Fruit fly (Drosophila melanogaster) whole organism, embryonic: ENCODE data around the gene CG16853.

Experiments
- Asciz ChIP-seq: fragments of 200-800 bp; sonication (Bioruptor generic); optimal IDR thresholded peaks from 2 replicates; lab custom pipeline; 2017; ENCODE audit warnings: missing biosample characterization, mild to moderate bottlenecking, missing genetic modification characterization, missing genetic modification reagents
- Bdp1 ChIP-seq: fragments of 200-800 bp; sonication (Bioruptor generic); optimal IDR thresholded peaks from 3 replicates; lab custom pipeline; 2016; ENCODE audit warnings: missing biosample characterization, missing genetic modification characterization
- BtbVII ChIP-seq: fragments of 200-800 bp; sonication (Bioruptor generic); optimal IDR thresholded peaks from 3 replicates; lab custom pipeline; 2017; ENCODE audit warnings: missing biosample characterization, mild to moderate bottlenecking, missing genetic modification characterization
- CG10979 ChIP-seq: fragments of 200-800 bp; sonication (Bioruptor generic); optimal IDR thresholded peaks from 2 replicates; lab custom pipeline; 2018; ENCODE audit warnings: missing biosample characterization, mild to moderate bottlenecking, missing genetic modification characterization, moderate library complexity
- CG11398 ChIP-seq: fragments of 200-800 bp; sonication (Bioruptor generic); optimal IDR thresholded peaks from 2 replicates; lab custom pipeline; 2016; ENCODE audit warnings: missing biosample characterization, missing genetic modification characterization
- CG11723 ChIP-seq: fragments of 200-800 bp; sonication (Bioruptor generic); optimal IDR thresholded peaks from 2 replicates; lab custom pipeline; 2017; ENCODE audit warnings: missing biosample characterization, mild to moderate bottlenecking, missing genetic modification characterization
- CG1603 ChIP-seq: fragments of 200-800 bp; sonication (Bioruptor generic); optimal IDR thresholded peaks from 2 replicates; lab custom pipeline; 2019; ENCODE audit warnings: missing biosample characterization, mild to moderate bottlenecking, missing genetic modification characterization, moderate library complexity
- CG17328 ChIP-seq: fragments of 200-800 bp; sonication (Bioruptor generic); IDR thresholded peaks from 2 replicates; pipeline ENCODE4 v1.3.6; 2022; ENCODE audit warnings: missing biosample characterization, missing genetic modification characterization
- CG17359 ChIP-seq: fragments of 200-800 bp; sonication (Bioruptor generic); optimal IDR thresholded peaks from 3 replicates; lab custom pipeline; 2018; ENCODE audit warnings: missing biosample characterization, mild to moderate bottlenecking, missing genetic modification characterization, moderate library complexity
- CG17612 ChIP-seq: fragments of 200-800 bp; sonication (Bioruptor generic); IDR thresholded peaks from 2 replicates; pipeline ENCODE4 v1.3.6; 2022; ENCODE audit warnings: missing biosample characterization, missing genetic modification characterization
- CG2129 ChIP-seq: fragments of 200-800 bp; sonication (Bioruptor generic); IDR thresholded peaks from 2 replicates; pipeline ENCODE4 v1.3.6; 2022; ENCODE audit warnings: missing biosample characterization, missing genetic modification characterization; ENCODE audit not compliant: partially characterized antibody
- CG30020 ChIP-seq: fragments of 200-800 bp; optimal IDR thresholded peaks from 2 replicates; lab custom pipeline; 2019; ENCODE audit warnings: missing biosample characterization, mild to moderate bottlenecking, missing genetic modification characterization, moderate library complexity
- CG3726 ChIP-seq: fragments of 200-800 bp; sonication (Bioruptor generic); IDR thresholded peaks from 3 replicates; pipeline ENCODE4, ENCODE4 v1.3.6; 2022; ENCODE audit warnings: missing biosample characterization, missing genetic modification characterization
- CG6654 ChIP-seq: fragments of 200-800 bp; sonication (Bioruptor generic); optimal IDR thresholded peaks from 2 replicates; lab custom pipeline; 2017; ENCODE audit warnings: missing biosample characterization, mild to moderate bottlenecking, missing genetic modification characterization
- CG7556 ChIP-seq: fragments of 200-800 bp; sonication (Bioruptor generic); optimal IDR thresholded peaks from 2 replicates; lab custom pipeline; 2017; ENCODE audit warnings: missing biosample characterization, mild to moderate bottlenecking, missing genetic modification characterization
- CG7928 ChIP-seq: fragments of 200-800 bp; sonication (Bioruptor generic); optimal IDR thresholded peaks from 2 replicates; lab custom pipeline; 2017; ENCODE audit warnings: missing biosample characterization, mild to moderate bottlenecking, missing genetic modification characterization
- CG8765 ChIP-seq: fragments of 200-800 bp; sonication (Bioruptor generic); IDR thresholded peaks from 2 replicates; pipeline ENCODE4 v1.3.6; 2022; ENCODE audit warnings: missing biosample characterization, missing genetic modification characterization
- CHES-1-like ChIP-seq: fragments of 200-800 bp; sonication (Bioruptor generic); optimal IDR thresholded peaks from 2 replicates; lab custom pipeline; 2016; ENCODE audit warnings: missing biosample characterization, missing genetic modification characterization
- Dfd ChIP-seq, 2 experiments: fragments of >200 bp; optimal IDR thresholded peaks; 2 replicates each; lab custom pipeline; 2017; ENCODE audit warnings: missing biosample characterization in 2 of 2, missing genetic modification characterization in 2 of 2
- ERR ChIP-seq: fragments of 200-800 bp; sonication (Bioruptor generic); optimal IDR thresholded peaks from 2 replicates; lab custom pipeline; 2016; ENCODE audit warnings: missing biosample characterization, missing genetic modification characterization
- Ets65A ChIP-seq: fragments of 200-800 bp; sonication (Bioruptor generic); peaks from one replicate; lab custom pipeline; 2016; ENCODE audit warnings: missing biosample characterization, missing genetic modification characterization
- GATAe ChIP-seq: fragments of 200-800 bp; sonication (Bioruptor generic); conservative IDR thresholded peaks from 2 replicates; pipeline ENCODE4 v1.3.6; 2022; ENCODE audit warnings: missing biosample characterization, missing genetic modification characterization
- HmgZ ChIP-seq: fragments of 200-800 bp; sonication (Bioruptor generic); optimal IDR thresholded peaks from 2 replicates; lab custom pipeline; 2018; ENCODE audit warnings: missing biosample characterization, mild to moderate bottlenecking, missing genetic modification characterization
- Hr51 ChIP-seq, 2 experiments: fragments of 200-800 bp; sonication (Bioruptor generic); optimal IDR thresholded peaks; 2 replicates in 1 of 2; 3 replicates in 1 of 2; lab custom pipeline; 2016 to 2018; ENCODE audit warnings: missing biosample characterization in 2 of 2, missing genetic modification characterization in 2 of 2, mild to moderate bottlenecking in 1 of 2, moderate library complexity in 1 of 2
- NC2β ChIP-seq: fragments of 200-800 bp; sonication (Bioruptor generic); optimal IDR thresholded peaks from 2 replicates; lab custom pipeline; 2016; ENCODE audit warnings: missing biosample characterization, missing genetic modification characterization
- Nf-YB ChIP-seq: fragments of 200-800 bp; sonication (Bioruptor generic); optimal IDR thresholded peaks from 3 replicates; lab custom pipeline; 2019; ENCODE audit warnings: missing biosample characterization, mild to moderate bottlenecking, missing genetic modification characterization, moderate library complexity
- NfI ChIP-seq: fragments of 200-800 bp; sonication (Bioruptor generic); optimal IDR thresholded peaks from 3 replicates; lab custom pipeline; 2018; ENCODE audit warnings: missing biosample characterization, mild to moderate bottlenecking, missing genetic modification characterization, moderate library complexity
- Side ChIP-seq: fragments of 200-800 bp; sonication (Bioruptor generic); optimal IDR thresholded peaks from 2 replicates; lab custom pipeline; 2016; ENCODE audit warnings: missing biosample characterization, missing genetic modification characterization
- Six4 ChIP-seq: fragments of 200-800 bp; sonication (Bioruptor generic); optimal IDR thresholded peaks from 2 replicates; lab custom pipeline; 2016; ENCODE audit warnings: missing biosample characterization, missing genetic modification characterization
- Sry-δ ChIP-seq: fragments of 200-800 bp; sonication (Bioruptor generic); optimal IDR thresholded peaks from 2 replicates; lab custom pipeline; 2016; ENCODE audit warnings: missing biosample characterization, missing genetic modification characterization
- TFAM ChIP-seq: fragments of 200-800 bp; sonication (Bioruptor generic); optimal IDR thresholded peaks from 2 replicates; lab custom pipeline; 2017; ENCODE audit warnings: missing biosample characterization, missing genetic modification characterization, inconsistent platforms
- Tbp ChIP-seq: fragments of >200 bp; optimal IDR thresholded peaks from 2 replicates; lab custom pipeline; 2018; ENCODE audit warnings: missing biosample characterization, missing genetic modification characterization
- Vsx1 ChIP-seq: fragments of 200-800 bp; sonication (Bioruptor generic); optimal IDR thresholded peaks from 2 replicates; lab custom pipeline; 2017; ENCODE audit warnings: missing biosample characterization, mild to moderate bottlenecking, missing genetic modification characterization, missing genetic modification reagents
- abd-A ChIP-seq: fragments of 200-800 bp; sonication (Bioruptor generic); optimal IDR thresholded peaks from 3 replicates; lab custom pipeline; 2019; ENCODE audit warnings: missing biosample characterization, mild to moderate bottlenecking, missing genetic modification characterization, moderate library complexity
- ap ChIP-seq: fragments of 200-800 bp; sonication (Bioruptor generic); IDR thresholded peaks from 2 replicates; pipeline ENCODE4 v1.3.6; 2022; ENCODE audit warnings: missing biosample characterization, missing genetic modification characterization
- ara ChIP-seq: fragments of 200-800 bp; sonication (Bioruptor generic); IDR thresholded peaks from 2 replicates; pipeline ENCODE4 v1.3.6; 2022; ENCODE audit warnings: missing biosample characterization, missing genetic modification characterization
- btn ChIP-seq: fragments of 200-800 bp; sonication (Bioruptor generic); optimal IDR thresholded peaks from 2 replicates; lab custom pipeline; 2016; ENCODE audit warnings: missing biosample characterization, missing genetic modification characterization
- crol ChIP-seq: fragments of 200-800 bp; sonication (Bioruptor generic); IDR thresholded peaks from 2 replicates; pipeline ENCODE4 v1.3.6; 2022; ENCODE audit warnings: missing biosample characterization, missing genetic modification characterization
- danr ChIP-seq: fragments of 200-800 bp; sonication (Bioruptor generic); IDR thresholded peaks from 2 replicates; pipeline ENCODE4 v1.3.6; 2022; ENCODE audit warnings: missing biosample characterization, missing genetic modification characterization
- dpn ChIP-seq, 2 experiments: fragments of 200-800 bp; sonication (Bioruptor generic); optimal IDR thresholded peaks; 3 replicates each; lab custom pipeline; 2016; ENCODE audit warnings: missing biosample characterization in 2 of 2, missing genetic modification characterization in 2 of 2
- esg ChIP-seq: fragments of 200-800 bp; sonication (Bioruptor generic); conservative IDR thresholded peaks from 2 replicates; pipeline ENCODE4 v1.3.6; 2022; ENCODE audit warnings: missing biosample characterization, missing genetic modification characterization
- gcm2 ChIP-seq: fragments of 200-800 bp; sonication (Bioruptor generic); optimal IDR thresholded peaks from 2 replicates; lab custom pipeline; 2016; ENCODE audit warnings: missing biosample characterization, missing genetic modification characterization
- her ChIP-seq: fragments of 200-800 bp; sonication (Bioruptor generic); optimal IDR thresholded peaks from 2 replicates; lab custom pipeline; 2016; ENCODE audit warnings: missing biosample characterization, missing genetic modification characterization
- jigr1 ChIP-seq: fragments of 200-800 bp; sonication (Bioruptor generic); IDR thresholded peaks from 3 replicates; pipeline ENCODE4 v1.3.6; 2022; ENCODE audit warnings: missing biosample characterization, missing genetic modification characterization
- lbe ChIP-seq: fragments of 200-800 bp; sonication (Bioruptor generic); optimal IDR thresholded peaks from 2 replicates; lab custom pipeline; 2016; ENCODE audit warnings: missing biosample characterization, mild to moderate bottlenecking, missing genetic modification characterization
- lov ChIP-seq, 2 experiments: fragments of 200-800 bp in 1 of 2; fragments of >200 bp in 1 of 2; sonication (Bioruptor generic) in 1 of 2; IDR thresholded peaks in 1 of 2; optimal IDR thresholded peaks in 1 of 2; 2 replicates in 1 of 2; 3 replicates in 1 of 2; pipeline versions ENCODE4 v1.3.6 to Lab custom; 2017 to 2022; ENCODE audit warnings: missing biosample characterization in 1 of 2, missing genetic modification characterization in 1 of 2
- mam ChIP-seq: fragments of 200-800 bp; sonication (Bioruptor generic); optimal IDR thresholded peaks from 3 replicates; lab custom pipeline; 2016; ENCODE audit warnings: missing biosample characterization, missing genetic modification characterization
- sr ChIP-seq: fragments of 200-800 bp; sonication (Bioruptor generic); IDR thresholded peaks from 3 replicates; pipeline ENCODE4 v1.3.6; 2022; ENCODE audit warnings: missing biosample characterization, missing genetic modification characterization
- ssp ChIP-seq: fragments of 200-800 bp; sonication (Bioruptor generic); IDR thresholded peaks from 2 replicates; pipeline ENCODE4 v1.3.6; 2022; ENCODE audit warnings: missing biosample characterization, missing genetic modification characterization
- stc ChIP-seq: fragments of 200-800 bp; sonication (Bioruptor generic); IDR thresholded peaks from 2 replicates; pipeline ENCODE4 v1.3.6; 2022; ENCODE audit warnings: missing biosample characterization, missing genetic modification characterization

The CG16853 gene

dm6 chr2L:13514262-13514937, 27.7 kb upstream of the CG16853 start (continued):
- peak; percentile 63 for TF ChIP-seq abd-A (tag; lab: Kevin White, UChicago)
- TF ChIP-seq dpn (GFP tag; optimal IDR thresholded peaks at IDR 0.05; lab: Kevin White, UChicago) = peak in 1 of 2 experiments; percentile 26
- peak; percentile 76 for TF ChIP-seq CG7556 (GFP tag; lab: Kevin White, UChicago)
- no peak for TF ChIP-seq lov (optimal IDR thresholded peaks at IDR 0.05; lab: Kevin White, UChicago)
- no peak for TF ChIP-seq lov (GFP tag; IDR thresholded peaks at IDR 0.05; lab: Robert Waterston, UW)
- peak; percentile 60 for TF ChIP-seq danr (GFP tag; lab: Robert Waterston, UW)
- TF ChIP-seq Ets65A = no peak
- TF ChIP-seq CG11723 = no peak
- 0 out of 2 replicates have a peak, but pooled peaks have one; percentile 18 for TF ChIP-seq CG17612 (GFP tag; lab: Robert Waterston, UW)
- peak; percentile 31 for TF ChIP-seq CG10979
- TF ChIP-seq CG17359 (tag; lab: Kevin White, UChicago) = peak; percentile 38
- no peak for TF ChIP-seq GATAe (GFP tag; lab: Robert Waterston, UW)
- TF ChIP-seq TFAM = no peak
- TF ChIP-seq CG8765 (GFP tag; lab: Robert Waterston, UW) = peak; percentile 38; the same call in 1 of the 2 replicates
- TF ChIP-seq CG1603 (tag; lab: Kevin White, UChicago) = peak; percentile 75
- no peak for TF ChIP-seq Side (GFP tag; lab: Kevin White, UChicago)
- no peak for TF ChIP-seq CG11398 (GFP tag; lab: Kevin White, UChicago)
- peak; percentile 95 for TF ChIP-seq crol (GFP tag; lab: Robert Waterston, UW)
- peak in 1 of 2 experiments; percentile 73 for TF ChIP-seq Hr51 (GFP tag; optimal IDR thresholded peaks at IDR 0.05; lab: Kevin White, UChicago)
- no peak for TF ChIP-seq Nf-YB (GFP tag; lab: Kevin White, UChicago)
- TF ChIP-seq BtbVII (GFP tag; lab: Kevin White, UChicago) = peak; percentile 33
- TF ChIP-seq Six4 (GFP tag; lab: Kevin White, UChicago) = no peak
- TF ChIP-seq CHES-1-like (GFP tag; lab: Kevin White, UChicago) = no peak
- TF ChIP-seq her (GFP tag; lab: Kevin White, UChicago) = no peak
- TF ChIP-seq NC2β (GFP tag; lab: Kevin White, UChicago) = no peak
- no peak for TF ChIP-seq CG17328 (GFP tag; lab: Robert Waterston, UW)
- TF ChIP-seq ara = 0 out of 2 replicates have a peak, but pooled peaks have one; percentile 50
- TF ChIP-seq CG2129 (GFP tag; lab: Robert Waterston, UW) = no peak
- TF ChIP-seq NfI (GFP tag; lab: Kevin White, UChicago) = peak; percentile 59
- TF ChIP-seq jigr1 (GFP tag; lab: Robert Waterston, UW) = no peak
- TF ChIP-seq btn (GFP tag; lab: Kevin White, UChicago) = no peak
- TF ChIP-seq ssp (GFP tag; lab: Robert Waterston, UW) = peak; percentile 38; the same call in 1 of the 2 replicates
- TF ChIP-seq ERR (GFP tag; lab: Kevin White, UChicago) = no peak
- TF ChIP-seq sr = peak; percentile 89
- TF ChIP-seq Bdp1 (GFP tag; lab: Kevin White, UChicago) = no peak
- peak; percentile 21 for TF ChIP-seq lbe
- TF ChIP-seq ap (GFP tag; lab: Robert Waterston, UW) = peak; percentile 48; the same call in 1 of the 2 replicates
- no peak for TF ChIP-seq HmgZ (tag; lab: Kevin White, UChicago)
- 0 out of 3 replicates have a peak, but pooled peaks have one; percentile 36 for TF ChIP-seq CG3726 (GFP tag; lab: Robert Waterston, UW)
- no peak for TF ChIP-seq gcm2
- TF ChIP-seq Tbp (GFP tag; lab: Kevin White, UChicago) = no peak
- TF ChIP-seq mam (GFP tag; lab: Kevin White, UChicago) = peak; percentile 28
- TF ChIP-seq CG30020 (tag; lab: Kevin White, UChicago) = no peak
- TF ChIP-seq esg (GFP tag; lab: Robert Waterston, UW) = peak; percentile 73
- TF ChIP-seq CG6654 (GFP tag; lab: Kevin White, UChicago) = peak; percentile 34
- no peak for TF ChIP-seq Asciz (GFP tag; lab: Kevin White, UChicago)
- TF ChIP-seq stc = peak; percentile 66
- no peak for TF ChIP-seq Sry-δ (GFP tag; lab: Kevin White, UChicago)
- peak; percentile 13 for TF ChIP-seq Vsx1 (GFP tag; lab: Kevin White, UChicago)
- TF ChIP-seq Dfd (GFP tag; optimal IDR thresholded peaks at IDR 0.05; lab: Kevin White, UChicago) = no peak
- peak; percentile 27 for TF ChIP-seq CG7928 (GFP tag; lab: Kevin White, UChicago)
